Worm (Caenorhabditis elegans): ENCODE measurements around the gene ugt-7.

ugt-7 gene

ce11 chrV:5036364-5036763, 36.0 kb upstream of the ugt-7 start, which contains the start of gene K11D12.7:
K11D12.7 (minus strand) TSS chrV:5036464.
- TF ChIP-seq flt-1 (GFP tag; IDR thresholded peaks at IDR 0.05) (no peak), ceh-36 (tag; optimal IDR thresholded peaks at IDR 0.05) (no peak), ets-7 (tag; optimal IDR thresholded peaks at IDR 0.05) (no peak), aly-1 (tag; optimal IDR thresholded peaks at IDR 0.05) (no peak), pes-1 (GFP tag; IDR thresholded peaks at IDR 0.05) (no peak), tbx-11 (GFP tag; IDR thresholded peaks at IDR 0.05) (no peak), F13C5.2 (tag; optimal IDR thresholded peaks at IDR 0.05) (no peak), tbx-37 (GFP tag; conservative IDR thresholded peaks at IDR 0.05) (no peak), hmbx-1 (tag; optimal IDR thresholded peaks at IDR 0.05) (no peak), ceh-13 (GFP tag; optimal IDR thresholded peaks at IDR 0.05) (no peak), hmg-4 (GFP tag; optimal IDR thresholded peaks at IDR 0.05) (no peak), sea-1 (GFP tag; conservative IDR thresholded peaks at IDR 0.05) (no peak), B0310.2 (tag; optimal IDR thresholded peaks at IDR 0.05) (no peak), hnd-1 (tag; optimal IDR thresholded peaks at IDR 0.05) (no peak), tra-4 (tag; optimal IDR thresholded peaks at IDR 0.05) (no peak)

DNA sequence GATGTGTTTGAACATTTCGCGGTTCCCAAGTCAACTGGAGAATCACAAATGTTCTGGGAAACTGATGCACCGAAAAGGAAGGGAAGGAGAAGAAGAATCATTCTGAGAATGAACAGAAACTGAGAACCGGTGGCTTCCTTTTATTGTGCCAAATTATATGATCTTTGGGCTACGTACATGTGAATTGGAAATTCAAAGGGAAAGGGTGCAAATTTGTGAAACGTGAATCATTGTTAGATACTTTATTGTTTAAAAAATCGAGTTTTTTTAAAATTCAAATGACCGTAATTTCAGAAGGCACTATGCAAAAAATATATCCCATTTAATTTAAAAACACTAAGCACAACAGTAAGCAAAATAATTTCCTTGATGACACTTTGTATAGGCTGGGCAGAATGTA, 34.7 kb upstream of the ugt-7 start, which contains the start of gene K11D12.6:
Gene K11D12.6, minus strand, starts transcription at position 101 of the 400 bp plus-strand sequence.
- TF ChIP-seq flt-1 (GFP tag; IDR thresholded peaks at IDR 0.05) = no peak
- TF ChIP-seq pes-1 (GFP tag; IDR thresholded peaks at IDR 0.05) = no peak
- TF ChIP-seq hmbx-1 (tag; optimal IDR thresholded peaks at IDR 0.05) = no peak
- TF ChIP-seq hmg-4 (GFP tag; optimal IDR thresholded peaks at IDR 0.05) = no peak
- no peak for TF ChIP-seq tbx-11 (GFP tag; IDR thresholded peaks at IDR 0.05)
- TF ChIP-seq sea-1 (GFP tag; conservative IDR thresholded peaks at IDR 0.05) = no peak
- TF ChIP-seq ets-7 (tag; optimal IDR thresholded peaks at IDR 0.05) = no peak
- no peak for TF ChIP-seq ceh-36 (tag; optimal IDR thresholded peaks at IDR 0.05)
- TF ChIP-seq ceh-13 (GFP tag; optimal IDR thresholded peaks at IDR 0.05) = no peak
- TF ChIP-seq aly-1 (tag; optimal IDR thresholded peaks at IDR 0.05) = no peak
- no peak for TF ChIP-seq scrt-1 (GFP tag; IDR thresholded peaks at IDR 0.05)

DNA sequence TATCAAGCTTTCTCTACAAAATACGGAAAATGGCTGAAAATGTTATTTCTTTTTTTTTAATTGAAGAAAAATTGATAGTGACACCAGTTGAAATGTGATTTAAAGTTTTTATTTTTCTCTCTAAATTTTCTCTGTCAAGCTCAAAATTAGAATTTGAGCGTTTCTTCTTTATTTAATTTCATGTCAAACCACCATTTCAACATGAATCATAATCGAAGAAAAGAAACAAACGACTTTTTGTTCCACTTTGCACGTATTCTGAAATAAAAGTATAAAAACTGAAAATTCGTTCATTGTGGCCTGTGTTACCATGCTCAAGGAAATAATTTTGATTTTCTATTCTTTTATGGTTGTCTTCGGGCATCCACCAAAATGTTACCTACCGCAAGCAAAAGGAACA, 32.7 kb upstream of the ugt-7 start, which contains the start of gene K11D12.13:
Gene K11D12.13, plus strand, starts transcription at position 301 of the 400 bp plus-strand sequence.
- no peak for TF ChIP-seq flt-1 (GFP tag; IDR thresholded peaks at IDR 0.05)
- TF ChIP-seq tra-4 (tag; optimal IDR thresholded peaks at IDR 0.05) = no peak
- no peak for TF ChIP-seq ceh-13 (GFP tag; optimal IDR thresholded peaks at IDR 0.05)
- no peak for TF ChIP-seq F13C5.2 (tag; optimal IDR thresholded peaks at IDR 0.05)
- TF ChIP-seq scrt-1 (GFP tag; IDR thresholded peaks at IDR 0.05) = no peak
- no peak for TF ChIP-seq B0310.2 (tag; optimal IDR thresholded peaks at IDR 0.05)
- no peak for TF ChIP-seq hmg-4 (GFP tag; optimal IDR thresholded peaks at IDR 0.05)
- no peak for TF ChIP-seq hnd-1 (tag; optimal IDR thresholded peaks at IDR 0.05)
- no peak for TF ChIP-seq tbx-37 (GFP tag; conservative IDR thresholded peaks at IDR 0.05)
- TF ChIP-seq ama-1 (optimal IDR thresholded peaks at IDR 0.05) = no peak
- no peak for TF ChIP-seq hmbx-1 (tag; optimal IDR thresholded peaks at IDR 0.05)
- TF ChIP-seq aly-1 (tag; optimal IDR thresholded peaks at IDR 0.05) = no peak
- TF ChIP-seq tbx-11 (GFP tag; IDR thresholded peaks at IDR 0.05) = no peak

DNA sequence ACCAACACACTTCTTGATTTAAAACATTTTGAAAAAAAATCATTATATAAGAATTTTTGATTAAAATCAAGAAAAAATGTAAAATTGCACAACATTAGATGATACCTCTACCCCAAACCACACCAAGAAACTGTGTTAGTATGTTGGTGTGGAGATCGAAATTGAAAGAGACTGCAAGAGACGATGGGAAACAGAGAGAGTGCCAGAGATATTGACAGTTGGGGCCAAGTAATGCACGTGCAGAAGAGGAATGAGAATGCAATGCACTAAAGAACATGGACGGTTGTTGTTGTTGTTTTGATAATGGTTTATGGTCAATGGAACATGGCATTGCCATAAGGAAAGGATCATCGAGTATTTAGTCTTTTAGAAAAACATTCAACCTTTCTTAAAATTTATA, 31.8 kb upstream of the ugt-7 start:
- TF ChIP-seq flt-1 (GFP tag; IDR thresholded peaks at IDR 0.05) (no peak), ama-1 (optimal IDR thresholded peaks at IDR 0.05) (no peak), hmbx-1 (tag; optimal IDR thresholded peaks at IDR 0.05) (no peak), hnd-1 (tag; optimal IDR thresholded peaks at IDR 0.05) (no peak), pes-1 (GFP tag; IDR thresholded peaks at IDR 0.05) (no peak)

- no peak for TF ChIP-seq sea-1 (GFP tag; conservative IDR thresholded peaks at IDR 0.05)
- TF ChIP-seq F13C5.2 (tag; optimal IDR thresholded peaks at IDR 0.05) = no peak
- no peak for TF ChIP-seq scrt-1 (GFP tag; IDR thresholded peaks at IDR 0.05)
- no peak for TF ChIP-seq ama-1 (optimal IDR thresholded peaks at IDR 0.05)
- TF ChIP-seq B0310.2 (tag; optimal IDR thresholded peaks at IDR 0.05) = no peak
Observed at ce11 chrV:5031764-5032163, 31.4 kb upstream of the ugt-7 start.

DNA sequence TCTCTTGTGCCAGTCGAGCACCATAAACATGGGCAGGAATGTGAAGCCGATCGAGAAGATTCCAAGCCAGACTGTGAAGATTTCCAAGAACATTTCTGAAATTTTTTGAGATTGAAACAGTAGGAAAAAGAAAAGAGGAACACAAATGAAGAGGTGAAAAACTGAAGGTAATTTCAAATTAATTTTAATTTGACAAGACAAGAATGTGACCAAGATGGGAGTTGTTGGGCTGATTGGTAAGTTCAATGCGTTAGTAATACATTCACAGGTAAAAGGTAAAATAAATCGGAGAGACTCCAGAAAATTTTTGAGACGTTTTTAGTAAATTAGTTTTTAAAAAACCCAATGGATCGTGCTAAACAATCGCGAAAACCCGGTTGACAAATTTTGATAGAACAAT, 30.3 kb upstream of the ugt-7 start, which contains the start of gene swt-7:
Gene swt-7, minus strand, starts transcription at position 101 of the 400 bp plus-strand sequence.
- TF ChIP-seq pes-1 (GFP tag; IDR thresholded peaks at IDR 0.05) (no peak), flt-1 (GFP tag; IDR thresholded peaks at IDR 0.05) (no peak), aly-1 (tag; optimal IDR thresholded peaks at IDR 0.05) (no peak), sea-1 (GFP tag; conservative IDR thresholded peaks at IDR 0.05) (no peak), hmbx-1 (tag; optimal IDR thresholded peaks at IDR 0.05) (no peak), scrt-1 (GFP tag; IDR thresholded peaks at IDR 0.05) (no peak), ama-1 (optimal IDR thresholded peaks at IDR 0.05) (no peak), tra-4 (tag; optimal IDR thresholded peaks at IDR 0.05) (no peak), tbx-37 (GFP tag; conservative IDR thresholded peaks at IDR 0.05) (no peak), tbx-11 (GFP tag; IDR thresholded peaks at IDR 0.05) (no peak), hnd-1 (tag; optimal IDR thresholded peaks at IDR 0.05) (no peak), ceh-13 (GFP tag; optimal IDR thresholded peaks at IDR 0.05) (no peak)

DNA sequence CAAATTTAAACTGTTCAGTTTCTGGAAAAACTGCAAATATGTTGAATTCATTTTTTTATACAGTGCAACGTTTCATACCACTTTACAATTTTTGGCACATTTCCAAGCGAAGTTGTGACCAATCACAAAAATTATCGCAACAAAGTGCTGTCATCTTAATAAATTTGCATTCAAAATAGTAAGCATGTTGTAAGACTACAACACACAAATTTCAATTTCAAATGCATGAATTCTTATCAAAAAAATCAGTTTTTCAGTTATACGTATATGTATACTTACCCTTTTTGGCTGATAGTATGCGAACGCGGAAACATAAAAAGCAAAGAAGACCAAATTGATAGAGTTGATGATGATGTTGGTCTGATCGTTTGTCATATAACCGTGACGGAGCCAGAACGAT, 29.8 kb upstream of the ugt-7 start:
- TF ChIP-seq ceh-13 (GFP tag; optimal IDR thresholded peaks at IDR 0.05) = no peak
- TF ChIP-seq flt-1 (GFP tag; IDR thresholded peaks at IDR 0.05) = no peak
- TF ChIP-seq F13C5.2 (tag; optimal IDR thresholded peaks at IDR 0.05) = no peak
- no peak for TF ChIP-seq sea-1 (GFP tag; conservative IDR thresholded peaks at IDR 0.05)
- TF ChIP-seq ama-1 (optimal IDR thresholded peaks at IDR 0.05) = no peak
- TF ChIP-seq hmbx-1 (tag; optimal IDR thresholded peaks at IDR 0.05) = no peak

ce11 chrV:5027640-5028039, 27.3 kb upstream of the ugt-7 start, which contains the start of gene cpt-4:
cpt-4 (minus strand) TSS chrV:5027723.
- TF ChIP-seq pes-1 (GFP tag; IDR thresholded peaks at IDR 0.05) (no peak), tbx-37 (GFP tag; conservative IDR thresholded peaks at IDR 0.05) (no peak), F13C5.2 (tag; optimal IDR thresholded peaks at IDR 0.05) (no peak), ama-1 (optimal IDR thresholded peaks at IDR 0.05) (no peak), tbx-11 (GFP tag; IDR thresholded peaks at IDR 0.05) (no peak), B0310.2 (tag; optimal IDR thresholded peaks at IDR 0.05) (no peak), ceh-13 (GFP tag; optimal IDR thresholded peaks at IDR 0.05) (no peak)
